Fruit fly (Drosophila melanogaster) whole organism, embryonic: Measurements from ENCODE around the gene CG42854.

Source experiments
- Adf1 ChIP-seq: fragments of 200-800 bp; sonication (Bioruptor generic); IDR thresholded peaks from 2 replicates; pipeline ENCODE4 v1.3.6; 2022; ENCODE audit warnings: missing biosample characterization, missing genetic modification characterization
- C15 ChIP-seq: fragments of 200-800 bp; sonication (Bioruptor generic); IDR thresholded peaks from 3 replicates; pipeline ENCODE4 v1.3.6; 2022; ENCODE audit warnings: missing biosample characterization, missing genetic modification characterization
- CG10147 ChIP-seq: fragments of 200-800 bp; sonication (Bioruptor generic); optimal IDR thresholded peaks from 2 replicates; lab custom pipeline; 2019; ENCODE audit warnings: missing biosample characterization, mild to moderate bottlenecking, missing genetic modification characterization, moderate library complexity
- CG12155 ChIP-seq: fragments of 200-800 bp; sonication (Bioruptor generic); optimal IDR thresholded peaks from 3 replicates; lab custom pipeline; 2016; ENCODE audit warnings: missing biosample characterization, missing genetic modification characterization
- CG12744 ChIP-seq: fragments of 200-800 bp; sonication (Bioruptor generic); optimal IDR thresholded peaks from 2 replicates; lab custom pipeline; 2016; ENCODE audit warnings: missing biosample characterization, missing genetic modification characterization
- CG13624 ChIP-seq: fragments of 200-800 bp; sonication (Bioruptor generic); optimal IDR thresholded peaks from 2 replicates; lab custom pipeline; 2016; ENCODE audit warnings: missing biosample characterization, missing genetic modification characterization
- CG13775 ChIP-seq: fragments of 200-800 bp; sonication (Bioruptor generic); optimal IDR thresholded peaks from 3 replicates; lab custom pipeline; 2017; ENCODE audit warnings: missing biosample characterization, mild to moderate bottlenecking, missing genetic modification characterization
- CG14441 ChIP-seq: fragments of 200-800 bp; sonication (Bioruptor generic); IDR thresholded peaks from 2 replicates; pipeline ENCODE4 v1.3.6; 2022; ENCODE audit warnings: missing biosample characterization, missing genetic modification characterization
- CG1603 ChIP-seq: fragments of 200-800 bp; sonication (Bioruptor generic); optimal IDR thresholded peaks from 2 replicates; lab custom pipeline; 2019; ENCODE audit warnings: missing biosample characterization, mild to moderate bottlenecking, missing genetic modification characterization, moderate library complexity
- CG16813 ChIP-seq: fragments of 200-800 bp; sonication (Bioruptor generic); IDR thresholded peaks from 3 replicates; pipeline ENCODE4 v1.3.6; 2022; ENCODE audit warnings: missing biosample characterization, missing genetic modification characterization; ENCODE audit not compliant: partially characterized antibody
- CG17186 ChIP-seq: fragments of 200-800 bp; sonication (Bioruptor generic); optimal IDR thresholded peaks from 3 replicates; lab custom pipeline; 2017; ENCODE audit warnings: missing biosample characterization, missing genetic modification reagents, missing genetic modification characterization
- CG17912 ChIP-seq: fragments of 200-800 bp; sonication (Bioruptor generic); optimal IDR thresholded peaks from 2 replicates; lab custom pipeline; 2018; ENCODE audit warnings: missing biosample characterization, mild to moderate bottlenecking, missing genetic modification characterization
- CG31441 ChIP-seq: fragments of 200-800 bp; sonication (Bioruptor generic); IDR thresholded peaks from 2 replicates; pipeline ENCODE4 v1.3.6; 2022; ENCODE audit warnings: missing biosample characterization, missing genetic modification characterization
- CG34422 ChIP-seq: fragments of 200-800 bp; sonication (Bioruptor generic); IDR thresholded peaks from 3 replicates; pipeline ENCODE4 v1.3.6; 2022; ENCODE audit warnings: missing biosample characterization, missing genetic modification characterization
- CG4360 ChIP-seq: fragments of 200-800 bp; sonication (Bioruptor generic); IDR thresholded peaks from 2 replicates; pipeline ENCODE4 v1.3.6; 2022; ENCODE audit warnings: missing biosample characterization, missing genetic modification characterization
- CG43689 ChIP-seq: fragments of 200-800 bp; sonication (Bioruptor generic); IDR thresholded peaks from 2 replicates; pipeline ENCODE4 v1.3.6; 2022; ENCODE audit warnings: missing biosample characterization, missing genetic modification characterization
- CG4617 ChIP-seq: fragments of 200-800 bp; sonication (Bioruptor generic); optimal IDR thresholded peaks from 3 replicates; lab custom pipeline; 2016; ENCODE audit warnings: missing biosample characterization, missing genetic modification characterization, borderline replicate concordance
- CG4730 ChIP-seq: fragments of 200-800 bp; sonication (Bioruptor generic); IDR thresholded peaks from 2 replicates; pipeline ENCODE4 v1.3.6; 2022; ENCODE audit warnings: missing biosample characterization, missing genetic modification characterization
- CG5245 ChIP-seq: fragments of 200-800 bp; sonication (Bioruptor generic); optimal IDR thresholded peaks from 3 replicates; lab custom pipeline; 2016; ENCODE audit warnings: missing biosample characterization, missing genetic modification characterization
- CG8290 ChIP-seq, 3 experiments: fragments of 200-800 bp; sonication (Bioruptor generic); optimal IDR thresholded peaks; 2 replicates each; lab custom pipeline; 2016 to 2019; ENCODE audit warnings: missing biosample characterization in 3 of 3, missing genetic modification characterization in 3 of 3, mild to moderate bottlenecking in 2 of 3, moderate library complexity in 1 of 3
- CG8388 ChIP-seq: fragments of 200-800 bp; sonication (Bioruptor generic); optimal IDR thresholded peaks from 2 replicates; lab custom pipeline; 2019; ENCODE audit warnings: missing biosample characterization, mild to moderate bottlenecking, missing genetic modification characterization, moderate library complexity
- Camta ChIP-seq: fragments of 200-800 bp; sonication (Bioruptor generic); optimal IDR thresholded peaks from 2 replicates; lab custom pipeline; 2016; ENCODE audit warnings: missing biosample characterization, missing genetic modification characterization
- D19B ChIP-seq: fragments of 200-800 bp; sonication (Bioruptor generic); optimal IDR thresholded peaks from 2 replicates; lab custom pipeline; 2017; ENCODE audit warnings: missing biosample characterization, mild to moderate bottlenecking, missing genetic modification characterization
- Dip3 ChIP-seq: fragments of 200-800 bp; sonication (Bioruptor generic); optimal IDR thresholded peaks from 3 replicates; lab custom pipeline; 2016; ENCODE audit warnings: missing biosample characterization, missing genetic modification characterization
- Gug ChIP-seq: fragments of 200-800 bp; sonication (Bioruptor generic); IDR thresholded peaks from 4 replicates; pipeline ENCODE4 v1.3.6; 2022; ENCODE audit warnings: missing biosample characterization, missing genetic modification characterization
- H2.0 ChIP-seq: fragments of 200-800 bp; sonication (Bioruptor generic); IDR thresholded peaks from 2 replicates; pipeline ENCODE4 v1.3.6; 2022; ENCODE audit warnings: missing biosample characterization, missing genetic modification characterization
- Hey ChIP-seq: fragments of 200-800 bp; sonication (Bioruptor generic); optimal IDR thresholded peaks from 3 replicates; lab custom pipeline; 2018; ENCODE audit warnings: missing biosample characterization, mild to moderate bottlenecking, missing genetic modification characterization
- Lpt ChIP-seq: fragments of >200 bp; optimal IDR thresholded peaks from 2 replicates; lab custom pipeline; 2018; ENCODE audit warnings: missing biosample characterization, missing genetic modification characterization
- Oli ChIP-seq: fragments of 200-800 bp; sonication (Bioruptor generic); optimal IDR thresholded peaks from 2 replicates; lab custom pipeline; 2018; ENCODE audit warnings: missing biosample characterization, mild to moderate bottlenecking, missing genetic modification characterization, moderate library complexity
- Sox100B ChIP-seq: fragments of 200-800 bp; sonication (Bioruptor generic); optimal IDR thresholded peaks from 3 replicates; lab custom pipeline; 2018; ENCODE audit warnings: missing biosample characterization, mild to moderate bottlenecking, missing genetic modification characterization
- Usf ChIP-seq: fragments of 200-800 bp; sonication (Bioruptor generic); optimal IDR thresholded peaks from 2 replicates; lab custom pipeline; 2017; ENCODE audit warnings: missing genotype, missing biosample characterization, missing genetic modification characterization
- YL-1 ChIP-seq: fragments of 200-800 bp; sonication (Bioruptor generic); optimal IDR thresholded peaks from 3 replicates; lab custom pipeline; 2017; ENCODE audit warnings: missing biosample characterization, mild to moderate bottlenecking, missing genetic modification characterization
- az2 ChIP-seq: fragments of 200-800 bp; sonication (Bioruptor generic); optimal IDR thresholded peaks from 3 replicates; lab custom pipeline; 2016; ENCODE audit warnings: missing biosample characterization, missing genetic modification characterization
- dati ChIP-seq: fragments of 200-800 bp; sonication (Bioruptor generic); IDR thresholded peaks from 2 replicates; pipeline ENCODE4 v1.3.6; 2022; ENCODE audit warnings: missing biosample characterization, missing genetic modification characterization
- ewg ChIP-seq: fragments of 200-800 bp; sonication (Bioruptor generic); optimal IDR thresholded peaks from 3 replicates; lab custom pipeline; 2017; ENCODE audit warnings: mild to moderate bottlenecking, missing biosample characterization, missing genetic modification reagents, missing genetic modification characterization
- gce ChIP-seq: fragments of 200-800 bp; sonication (Bioruptor generic); IDR thresholded peaks from 3 replicates; pipeline ENCODE4 v1.3.6; 2022; ENCODE audit warnings: missing biosample characterization, missing genetic modification characterization
- grau ChIP-seq: fragments of 200-800 bp; optimal IDR thresholded peaks from 3 replicates; lab custom pipeline; 2019; ENCODE audit warnings: missing biosample characterization, mild to moderate bottlenecking, missing genetic modification characterization, moderate library complexity
- gro ChIP-seq: fragments of 200-800 bp; sonication (Bioruptor generic); optimal IDR thresholded peaks from 2 replicates; lab custom pipeline; 2016; ENCODE audit warnings: missing biosample characterization, missing genetic modification characterization
- knrl ChIP-seq: fragments of 200-800 bp; sonication (Bioruptor generic); IDR thresholded peaks from 3 replicates; pipeline ENCODE4 v1.3.6; 2022; ENCODE audit warnings: missing biosample characterization, missing genetic modification characterization; ENCODE audit not compliant: partially characterized antibody
- lilli ChIP-seq: fragments of 200-800 bp; sonication (Bioruptor generic); optimal IDR thresholded peaks from 3 replicates; lab custom pipeline; 2016; ENCODE audit warnings: missing biosample characterization, missing genetic modification characterization
- mam ChIP-seq: fragments of 200-800 bp; sonication (Bioruptor generic); optimal IDR thresholded peaks from 3 replicates; lab custom pipeline; 2016; ENCODE audit warnings: missing biosample characterization, missing genetic modification characterization
- nau ChIP-seq: fragments of 200-800 bp; sonication (Bioruptor generic); optimal IDR thresholded peaks from 3 replicates; lab custom pipeline; 2017; ENCODE audit warnings: missing biosample characterization, mild to moderate bottlenecking, missing genetic modification characterization, missing genetic modification reagents
- nerfin-1 ChIP-seq: fragments of 200-800 bp; sonication (Bioruptor generic); optimal IDR thresholded peaks from 3 replicates; lab custom pipeline; 2019; ENCODE audit warnings: missing biosample characterization, mild to moderate bottlenecking, missing genetic modification characterization, moderate library complexity
- peb ChIP-seq: fragments of 200-800 bp; sonication (Bioruptor generic); IDR thresholded peaks from 2 replicates; pipeline ENCODE4 v1.3.6; 2022; ENCODE audit warnings: missing biosample characterization, missing genetic modification characterization
- row ChIP-seq: fragments of 200-800 bp; sonication (Bioruptor generic); IDR thresholded peaks from 3 replicates; pipeline ENCODE4 v1.3.6; 2022; ENCODE audit warnings: missing biosample characterization, missing genetic modification characterization
- run ChIP-seq: fragments of 200-800 bp; sonication (Bioruptor generic); optimal IDR thresholded peaks from 3 replicates; lab custom pipeline; 2018; ENCODE audit warnings: missing biosample characterization, mild to moderate bottlenecking, missing genetic modification characterization
- schlank ChIP-seq: fragments of 200-800 bp; sonication (Bioruptor generic); optimal IDR thresholded peaks from 2 replicates; lab custom pipeline; 2018; ENCODE audit warnings: missing biosample characterization, mild to moderate bottlenecking, missing genetic modification characterization
- so ChIP-seq: fragments of 200-800 bp; sonication (Bioruptor generic); IDR thresholded peaks from 3 replicates; pipeline ENCODE4 v1.3.6; 2022; ENCODE audit warnings: missing biosample characterization, missing genetic modification characterization
- tio ChIP-seq: fragments of 200-800 bp; sonication (Bioruptor generic); optimal IDR thresholded peaks from 2 replicates; lab custom pipeline; 2017; ENCODE audit warnings: missing biosample characterization, missing genetic modification characterization, inconsistent platforms
- vvl ChIP-seq: fragments of 200-800 bp; sonication (Bioruptor generic); IDR thresholded peaks from 2 replicates; pipeline ENCODE4 v1.3.6; 2022; ENCODE audit warnings: missing biosample characterization, missing genetic modification characterization

CG42854 gene

dm6 chrX:17292050-17292730 is 45.4 kb upstream of the CG42854 start (continued):
- TF ChIP-seq mam = peak; percentile 63
- peak; percentile 56 for TF ChIP-seq schlank (tag; lab: Kevin White, UChicago)
- TF ChIP-seq gce = no peak
- peak; percentile 45 for TF ChIP-seq run (tag; lab: Kevin White, UChicago)
- peak; percentile 52 for TF ChIP-seq nau
- peak; percentile 61 for TF ChIP-seq vvl (GFP tag; lab: Robert Waterston, UW)
- TF ChIP-seq CG34422 (GFP tag; lab: Robert Waterston, UW) = 0 out of 3 replicates have a peak, but pooled peaks have one; percentile 27
- peak; percentile 76 for TF ChIP-seq CG10147 (GFP tag; lab: Kevin White, UChicago)
- TF ChIP-seq Dip3 (GFP tag; lab: Kevin White, UChicago) = peak; percentile 62
- TF ChIP-seq Oli (tag; lab: Kevin White, UChicago) = peak; percentile 85
- TF ChIP-seq CG12155 (GFP tag; lab: Kevin White, UChicago) = peak; percentile 60
- TF ChIP-seq CG4730 (GFP tag; lab: Robert Waterston, UW) = no peak
- peak; percentile 60 for TF ChIP-seq az2 (GFP tag; lab: Kevin White, UChicago)
- no peak for TF ChIP-seq CG4360 (GFP tag; lab: Robert Waterston, UW)
- peak; percentile 40 for TF ChIP-seq ewg (GFP tag; lab: Kevin White, UChicago)
- TF ChIP-seq knrl (GFP tag; lab: Robert Waterston, UW) = no peak
- TF ChIP-seq grau (tag; lab: Kevin White, UChicago) = peak; percentile 82
- peak; percentile 23; the same call in 1 of the 4 replicates for TF ChIP-seq Gug (GFP tag; lab: Robert Waterston, UW)
- no peak for TF ChIP-seq Hey (tag; lab: Kevin White, UChicago)
- peak; percentile 36 for TF ChIP-seq Usf (GFP tag; lab: Kevin White, UChicago)
- peak; percentile 68 for TF ChIP-seq CG1603
- no peak for TF ChIP-seq CG17912 (GFP tag; lab: Kevin White, UChicago)
- TF ChIP-seq nerfin-1 (tag; lab: Kevin White, UChicago) = peak; percentile 60
- no peak for TF ChIP-seq CG17186 (GFP tag; lab: Kevin White, UChicago)
- TF ChIP-seq CG13624 (GFP tag; lab: Kevin White, UChicago) = no peak
- TF ChIP-seq CG16813 (GFP tag; lab: Robert Waterston, UW) = no peak
- no peak; the same call in 1 of the 2 replicates for TF ChIP-seq Adf1 (GFP tag; lab: Robert Waterston, UW)
- peak; percentile 53 for TF ChIP-seq CG13775 (GFP tag; lab: Kevin White, UChicago)
- peak; percentile 41 for TF ChIP-seq Camta (GFP tag; lab: Kevin White, UChicago)
- peak; percentile 81 for TF ChIP-seq Sox100B
- peak; percentile 18; the same call in 1 of the 2 replicates for TF ChIP-seq dati
- peak; percentile 50 for TF ChIP-seq tio (GFP tag; lab: Kevin White, UChicago)
- no peak for TF ChIP-seq Lpt (GFP tag; lab: Kevin White, UChicago)
- no peak for TF ChIP-seq gro (GFP tag; lab: Kevin White, UChicago)
- peak; percentile 68 for TF ChIP-seq lilli (GFP tag; lab: Kevin White, UChicago)
- TF ChIP-seq row = peak; percentile 79
- no peak for TF ChIP-seq YL-1 (GFP tag; lab: Kevin White, UChicago)
- TF ChIP-seq CG43689 = no peak
- peak; percentile 57 for TF ChIP-seq CG8388
- peak; percentile 69 for TF ChIP-seq CG14441 (GFP tag; lab: Robert Waterston, UW)
- peak; percentile 10; the same call in 1 of the 3 replicates for TF ChIP-seq so (GFP tag; lab: Robert Waterston, UW)
- peak; percentile 61 for TF ChIP-seq D19B
- peak; percentile 71 for TF ChIP-seq CG31441 (GFP tag; lab: Robert Waterston, UW)
- TF ChIP-seq peb (GFP tag; lab: Robert Waterston, UW) = no peak
- TF ChIP-seq CG12744 (GFP tag; lab: Kevin White, UChicago) = no peak
- peak; percentile 32; the same call in 1 of the 2 replicates for TF ChIP-seq H2.0 (GFP tag; lab: Robert Waterston, UW)
- TF ChIP-seq CG8290 (GFP tag; optimal IDR thresholded peaks at IDR 0.05; lab: Kevin White, UChicago) = peak; percentile 3
- peak in 1 of 2 experiments; percentile 60 for TF ChIP-seq CG8290 (tag; optimal IDR thresholded peaks at IDR 0.05; lab: Kevin White, UChicago)
- TF ChIP-seq CG5245 (GFP tag; lab: Kevin White, UChicago) = peak; percentile 29
- no peak for TF ChIP-seq C15 (GFP tag; lab: Robert Waterston, UW)
- TF ChIP-seq CG4617 = no peak
